Worm (Caenorhabditis elegans) whole organism, L2 larva: ENCODE results near the gene C04A11.1.

Source experiments
- F13H6.1 ChIP-seq: sonication (generic microtip); optimal IDR thresholded peaks from 2 replicates; lab custom pipeline; 2016; ENCODE audit warnings: missing genetic modification characterization, missing compliant biosample characterization
- R02D3.7 ChIP-seq: fragments of 150-350 bp; optimal IDR thresholded peaks from 2 replicates; lab custom pipeline; 2014; ENCODE audit warnings: missing biosample characterization, missing genetic modification characterization
- alr-1 ChIP-seq: fragments of 150-350 bp; optimal IDR thresholded peaks from 2 replicates; lab custom pipeline; 2014; ENCODE audit warnings: missing biosample characterization, missing genetic modification characterization
- aly-2 ChIP-seq: fragments of 150-350 bp; optimal IDR thresholded peaks from 2 replicates; lab custom pipeline; 2014; ENCODE audit warnings: missing biosample characterization, missing genetic modification characterization
- ama-1 ChIP-seq: fragments of 150-350 bp; optimal IDR thresholded peaks from 2 replicates; lab custom pipeline; 2018; ENCODE audit warnings: inconsistent platforms
- blmp-1 ChIP-seq: sonication (generic microtip); optimal IDR thresholded peaks from 2 replicates; lab custom pipeline; 2017; ENCODE audit warnings: missing genetic modification characterization, mild to moderate bottlenecking, missing compliant biosample characterization, antibody characterized with exemption, moderate library complexity; ENCODE audit not compliant: insufficient read depth
- ceh-16 ChIP-seq: fragments of 150-350 bp; optimal IDR thresholded peaks from 2 replicates; lab custom pipeline; 2014; ENCODE audit warnings: missing biosample characterization, missing genetic modification characterization
- egl-27 ChIP-seq: sonication (generic microtip); optimal IDR thresholded peaks from 3 replicates; lab custom pipeline; 2017; ENCODE audit warnings: missing biosample characterization, missing genetic modification reagents, missing genetic modification characterization
- elt-1 ChIP-seq: fragments of 150-350 bp; optimal IDR thresholded peaks from 2 replicates; lab custom pipeline; 2014; ENCODE audit warnings: missing biosample characterization, missing genetic modification characterization
- elt-3 ChIP-seq: sonication (generic microtip); optimal IDR thresholded peaks from 2 replicates; lab custom pipeline; 2017; ENCODE audit warnings: missing biosample characterization, missing genetic modification characterization
- fos-1 ChIP-seq: fragments of 150-350 bp; optimal IDR thresholded peaks from 2 replicates; lab custom pipeline; 2014; ENCODE audit warnings: missing biosample characterization, missing genetic modification characterization
- gmeb-1 ChIP-seq: fragments of 150-350 bp; optimal IDR thresholded peaks from 2 replicates; lab custom pipeline; 2014; ENCODE audit warnings: missing biosample characterization, missing genetic modification characterization
- lin-11 ChIP-seq: fragments of 150-350 bp; sonication (generic microtip); optimal IDR thresholded peaks from 2 replicates; lab custom pipeline; 2014; ENCODE audit warnings: missing biosample characterization, missing genetic modification characterization, inconsistent platforms, mixed read lengths
- lin-13 ChIP-seq: fragments of 150-350 bp; optimal IDR thresholded peaks from 2 replicates; lab custom pipeline; 2014; ENCODE audit warnings: missing biosample characterization, missing genetic modification reagents, missing genetic modification characterization
- lin-39 ChIP-seq: fragments of 150-350 bp; optimal IDR thresholded peaks from 2 replicates; lab custom pipeline; 2014; ENCODE audit warnings: missing biosample characterization, missing genetic modification reagents, missing genetic modification characterization
- mab-5 ChIP-seq: fragments of 150-350 bp; optimal IDR thresholded peaks from 2 replicates; lab custom pipeline; 2014; ENCODE audit warnings: missing biosample characterization, missing genetic modification characterization
- mdl-1 ChIP-seq, 2 experiments: fragments of 150-350 bp in 1 of 2; sonication (generic microtip) in 1 of 2; optimal IDR thresholded peaks; 2 replicates each; lab custom pipeline; 2017; ENCODE audit warnings: missing biosample characterization in 2 of 2, missing genetic modification characterization in 2 of 2
- nhr-11 ChIP-seq: fragments of 150-350 bp; optimal IDR thresholded peaks from 2 replicates; lab custom pipeline; 2014; ENCODE audit warnings: missing biosample characterization, missing genetic modification characterization
- nhr-12 ChIP-seq: fragments of 150-350 bp; optimal IDR thresholded peaks from 2 replicates; lab custom pipeline; 2014; ENCODE audit warnings: missing biosample characterization, missing genetic modification characterization
- nhr-129 ChIP-seq: fragments of 150-350 bp; optimal IDR thresholded peaks from 2 replicates; lab custom pipeline; 2014; ENCODE audit warnings: missing biosample characterization, missing genetic modification characterization
- nhr-23 ChIP-seq: fragments of 150-350 bp; optimal IDR thresholded peaks from 2 replicates; lab custom pipeline; 2014; ENCODE audit warnings: missing biosample characterization, missing genetic modification reagents, missing genetic modification characterization
- nhr-237 ChIP-seq: fragments of 150-350 bp; optimal IDR thresholded peaks from 2 replicates; lab custom pipeline; 2014; ENCODE audit warnings: missing biosample characterization, missing genetic modification characterization
- peb-1 ChIP-seq: fragments of 150-350 bp; optimal IDR thresholded peaks from 2 replicates; lab custom pipeline; 2014; ENCODE audit warnings: missing biosample characterization, missing genetic modification characterization
- sem-4 ChIP-seq: fragments of 150-350 bp; optimal IDR thresholded peaks from 2 replicates; lab custom pipeline; 2014; ENCODE audit warnings: missing biosample characterization, missing genetic modification reagents, missing genetic modification characterization
- skn-1 ChIP-seq: sonication (generic microtip); optimal IDR thresholded peaks from 2 replicates; lab custom pipeline; 2017; ENCODE audit warnings: missing biosample characterization, missing genetic modification characterization
- sma-9 ChIP-seq, 2 experiments: fragments of 150-350 bp in 1 of 2; sonication (generic microtip) in 1 of 2; optimal IDR thresholded peaks; 2 replicates each; lab custom pipeline; 2014 to 2016; ENCODE audit warnings: missing genetic modification characterization in 2 of 2, mild to moderate bottlenecking in 1 of 2, missing biosample characterization in 1 of 2, missing compliant biosample characterization in 1 of 2, missing genetic modification reagents in 1 of 2, moderate library complexity in 1 of 2
- unc-62 ChIP-seq: fragments of 150-350 bp; optimal IDR thresholded peaks from 2 replicates; lab custom pipeline; 2014; ENCODE audit warnings: missing biosample characterization, missing genetic modification reagents, missing genetic modification characterization
- zag-1 ChIP-seq: fragments of 150-350 bp; optimal IDR thresholded peaks from 2 replicates; lab custom pipeline; 2014; ENCODE audit warnings: missing biosample characterization, missing genetic modification characterization
- ztf-11 ChIP-seq: sonication (generic microtip); optimal IDR thresholded peaks from 2 replicates; lab custom pipeline; 2017; ENCODE audit warnings: missing biosample characterization, missing genetic modification characterization
- ztf-4 ChIP-seq: fragments of 150-350 bp; optimal IDR thresholded peaks from 2 replicates; lab custom pipeline; 2014; ENCODE audit warnings: missing biosample characterization, missing genetic modification characterization

C04A11.1 gene

ce11 chrX:13660206-13660605, at the start of gene C04A11.1:
C04A11.1 (plus strand) TSS chrX:13660506.
- no peak for TF ChIP-seq sma-9 (GFP tag; optimal IDR thresholded peaks at IDR 0.05; lab: Kevin White, UChicago)
- TF ChIP-seq sma-9 (tag; optimal IDR thresholded peaks at IDR 0.05; lab: Kevin White, UChicago) = no peak
- no peak for TF ChIP-seq ama-1 (lab: Kevin White, UChicago)
- TF ChIP-seq lin-13 (GFP tag; lab: Kevin White, UChicago) = no peak
- TF ChIP-seq aly-2 = no peak
- TF ChIP-seq zag-1 = no peak
- TF ChIP-seq sem-4 (tag; lab: Kevin White, UChicago) = no peak
- no peak for TF ChIP-seq nhr-12 (tag; lab: Kevin White, UChicago)
- no peak for TF ChIP-seq nhr-129 (tag; lab: Kevin White, UChicago)

- TF ChIP-seq unc-62 (GFP tag; lab: Kevin White, UChicago) = no peak
- no peak for TF ChIP-seq nhr-237 (tag; lab: Kevin White, UChicago)
- no peak for TF ChIP-seq fos-1
- no peak for TF ChIP-seq blmp-1 (tag; lab: Kevin White, UChicago)
- no peak for TF ChIP-seq peb-1 (tag; lab: Kevin White, UChicago)
- TF ChIP-seq gmeb-1 = no peak
- TF ChIP-seq elt-1 (tag; lab: Kevin White, UChicago) = no peak
- TF ChIP-seq lin-39 (tag; lab: Kevin White, UChicago) = no peak
- TF ChIP-seq ztf-4 (tag; lab: Kevin White, UChicago) = no peak
- TF ChIP-seq aly-2 = no peak
- no peak for TF ChIP-seq nhr-11 (tag; lab: Kevin White, UChicago)
Measured at ce11 chrX:13615181-13615580, 45.1 kb upstream of the C04A11.1 start.

DNA sequence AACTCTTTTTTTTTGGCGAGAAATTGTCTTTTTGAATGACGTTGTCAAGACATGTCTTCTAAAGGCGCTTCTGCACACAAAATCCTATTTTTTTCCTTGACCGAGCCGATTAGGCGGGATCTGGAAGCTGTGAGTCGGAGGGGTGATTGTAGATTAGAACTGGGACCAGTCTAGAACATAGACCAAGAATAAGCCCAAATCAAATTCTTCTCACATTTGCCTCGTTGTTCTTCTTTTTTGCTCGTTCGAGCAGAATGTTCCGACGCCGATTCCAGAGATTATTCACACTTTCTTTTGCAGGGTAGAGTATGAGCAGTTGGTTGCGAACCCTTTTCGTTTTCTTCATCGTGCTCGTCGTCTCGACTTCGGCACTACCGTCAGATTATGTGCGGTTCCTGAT, 41.7 kb upstream of the C04A11.1 start, which contains the start of gene nlp-53:
Gene nlp-53, plus strand, starts transcription at position 301 of the 400 bp plus-strand sequence.
- TF ChIP-seq alr-1 (tag; lab: Kevin White, UChicago) = no peak
- TF ChIP-seq ztf-11 = no peak
- TF ChIP-seq zag-1 = no peak
- TF ChIP-seq R02D3.7 = no peak
- no peak for TF ChIP-seq nhr-12 (tag; lab: Kevin White, UChicago)
- TF ChIP-seq ztf-4 (tag; lab: Kevin White, UChicago) = no peak
- TF ChIP-seq lin-11 (tag; lab: Kevin White, UChicago) = no peak

DNA sequence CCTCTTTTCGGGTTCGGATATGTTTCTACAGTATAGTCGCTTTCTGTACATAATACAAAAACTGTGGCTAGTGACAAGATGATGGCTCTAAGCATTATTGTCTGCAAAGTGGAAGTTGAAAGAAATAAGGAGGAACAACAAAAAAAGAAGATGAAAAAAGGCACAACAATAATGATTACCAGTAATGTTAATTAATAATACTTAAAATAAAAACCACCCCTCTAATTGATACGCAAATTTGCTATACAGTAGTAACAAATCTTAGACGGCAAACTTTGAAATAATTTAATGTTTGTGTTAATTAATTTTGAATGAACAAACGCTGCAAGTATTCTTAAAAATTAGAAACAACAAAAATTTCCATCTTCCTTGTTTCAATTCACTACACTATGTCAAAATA, 38.7 kb upstream of the C04A11.1 start, which contains the start of gene Y12A6A.1:
Gene Y12A6A.1, minus strand, starts transcription at position 101 of the 400 bp plus-strand sequence.
- no peak for TF ChIP-seq nhr-23 (tag; lab: Kevin White, UChicago)
- no peak for TF ChIP-seq blmp-1 (tag; lab: Kevin White, UChicago)

ce11 chrX:13631122-13631672, 29.1 kb upstream of the C04A11.1 start, which contains the start of gene nlg-1:
nlg-1 (minus strand) TSS chrX:13631172.
- TF ChIP-seq mdl-1 (tag; optimal IDR thresholded peaks at IDR 0.05; lab: Kevin White, UChicago) (no peak), sma-9 (GFP tag; optimal IDR thresholded peaks at IDR 0.05; lab: Kevin White, UChicago) (peak; percentile 6), sma-9 (tag; optimal IDR thresholded peaks at IDR 0.05; lab: Kevin White, UChicago) (no peak)

DNA sequence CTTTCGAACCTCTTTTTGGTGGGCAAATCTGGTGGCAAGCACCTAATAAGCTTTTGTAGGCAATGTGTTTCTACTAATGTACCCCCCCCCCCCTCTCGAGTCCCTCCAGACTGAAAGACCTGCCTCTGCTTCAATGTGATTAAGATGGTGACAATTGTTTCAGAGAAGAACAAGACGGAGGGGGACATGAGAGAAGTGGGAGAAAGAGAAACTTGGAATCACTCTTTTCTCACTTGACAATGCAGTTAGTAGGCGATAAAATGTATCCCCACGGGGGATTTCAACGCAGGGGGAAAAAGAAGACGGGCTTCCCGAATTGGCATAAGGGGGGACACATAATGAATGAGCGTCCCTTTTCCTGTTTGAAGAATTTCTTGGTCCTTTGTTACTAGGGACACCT, 28.1 kb upstream of the C04A11.1 start:
- TF ChIP-seq sma-9 (GFP tag; optimal IDR thresholded peaks at IDR 0.05; lab: Kevin White, UChicago) (no peak), sma-9 (tag; optimal IDR thresholded peaks at IDR 0.05; lab: Kevin White, UChicago) (no peak), egl-27 (tag; lab: Kevin White, UChicago) (no peak), mab-5 (tag; lab: Kevin White, UChicago) (no peak), nhr-237 (tag; lab: Kevin White, UChicago) (no peak), F13H6.1 (tag; lab: Kevin White, UChicago) (no peak), ceh-16 (no peak), elt-3 (tag; lab: Kevin White, UChicago) (no peak), nhr-23 (tag; lab: Kevin White, UChicago) (no peak), skn-1 (tag; lab: Kevin White, UChicago) (no peak)
